Fruit fly (Drosophila melanogaster): ENCODE data around the gene CG1090.

The CG1090 gene

dm6 chr3R:4401977-4402589 is 42.4 kb downstream of the CG1090 start, which contains the start of gene CG9853:
Gene CG9853 (minus strand): TSS chr3R:4402027.
- no peak for TF ChIP-seq Ets21C (GFP tag; optimal IDR thresholded peaks at IDR 0.05)
- TF ChIP-seq Hr4 (GFP tag; optimal IDR thresholded peaks at IDR 0.05): no peak
- no peak for TF ChIP-seq Sox14 (GFP tag; optimal IDR thresholded peaks at IDR 0.05)
- TF ChIP-seq CG6163 (GFP tag; IDR thresholded peaks at IDR 0.05): no peak
- TF ChIP-seq CG32006 (GFP tag; optimal IDR thresholded peaks at IDR 0.05): no peak
- TF ChIP-seq CG16779 (tag; optimal IDR thresholded peaks at IDR 0.05): no peak
- no peak for TF ChIP-seq esn (GFP tag; optimal IDR thresholded peaks at IDR 0.05)
- TF ChIP-seq fd59A (GFP tag; optimal IDR thresholded peaks at IDR 0.05): no peak
- TF ChIP-seq CG11762 (GFP tag; optimal IDR thresholded peaks at IDR 0.05; ENCODE audit: insufficient read depth): no peak
- no peak for TF ChIP-seq ss (GFP tag; optimal IDR thresholded peaks at IDR 0.05)
- no peak for TF ChIP-seq Sox102F (GFP tag; optimal IDR thresholded peaks at IDR 0.05)

- TF ChIP-seq esn (GFP tag; optimal IDR thresholded peaks at IDR 0.05) (peak; percentile 17), fd85E (GFP tag; optimal IDR thresholded peaks at IDR 0.05) (no peak), eg (GFP tag; IDR thresholded peaks at IDR 0.05) (peak; percentile 51; the same call in 1 of the 3 replicates), Met (GFP tag; optimal IDR thresholded peaks at IDR 0.05) (peak; percentile 26), achi (GFP tag; optimal IDR thresholded peaks at IDR 0.05) (peak; percentile 99), Eip93F (GFP tag; optimal IDR thresholded peaks at IDR 0.05) (peak; percentile 15), CG16779 (tag; optimal IDR thresholded peaks at IDR 0.05) (peak; percentile 7), CG8119 (GFP tag; IDR thresholded peaks at IDR 0.05) (0 out of 3 replicates have a peak, but pooled peaks have one; percentile 27), dsx (GFP tag; optimal IDR thresholded peaks at IDR 0.05; ENCODE audit: poor library complexity, severe bottlenecking) (peak; percentile 49), spab (GFP tag; optimal IDR thresholded peaks at IDR 0.05) (no peak), topi (GFP tag; optimal IDR thresholded peaks at IDR 0.05) (peak; percentile 22), Ets21C (GFP tag; optimal IDR thresholded peaks at IDR 0.05) (no peak), Eip78C (GFP tag) (peak; percentile 65), vri (GFP tag; optimal IDR thresholded peaks at IDR 0.05) (peak; percentile 8), CG10631 (GFP tag; optimal IDR thresholded peaks at IDR 0.05) (peak; percentile 21), CG6163 (GFP tag; IDR thresholded peaks at IDR 0.05) (peak; percentile 59; the same call in 2 of the 3 replicates), lz (GFP tag; optimal IDR thresholded peaks at IDR 0.05) (peak; percentile 35), CG8632 (GFP tag; optimal IDR thresholded peaks at IDR 0.05) (no peak), CG1621 (tag; optimal IDR thresholded peaks at IDR 0.05) (peak; percentile 27), Blimp-1 (GFP tag; optimal IDR thresholded peaks at IDR 0.05) (no peak), svp (GFP tag) (peak; percentile 92), fkh (GFP tag; optimal IDR thresholded peaks at IDR 0.05) (peak; percentile 64), CG9139 (GFP tag; optimal IDR thresholded peaks at IDR 0.05) (peak; percentile 7)
These were observed 43.4 kb downstream of the CG1090 start, which contains the start of gene lost for dm6 chr3R:4402884-4403705. Gene lost (plus strand): TSS chr3R:4403076.

dm6 chr3R:4403706-4404392 is 44.2 kb downstream of the CG1090 start:
- TF ChIP-seq fkh (GFP tag; optimal IDR thresholded peaks at IDR 0.05): no peak
- peak; percentile 26 for TF ChIP-seq CG6276 (GFP tag; optimal IDR thresholded peaks at IDR 0.05)
- peak; percentile 37 for TF ChIP-seq CG10631 (GFP tag; optimal IDR thresholded peaks at IDR 0.05)
- no peak for TF ChIP-seq CG8119 (GFP tag; IDR thresholded peaks at IDR 0.05)
- TF ChIP-seq Sox14 (GFP tag; optimal IDR thresholded peaks at IDR 0.05): peak; percentile 29
- peak; percentile 2 for TF ChIP-seq CG6854 (GFP tag; optimal IDR thresholded peaks at IDR 0.05)
- no peak for TF ChIP-seq Gug (GFP tag; IDR thresholded peaks at IDR 0.05)
- peak; percentile 49 for TF ChIP-seq topi (GFP tag; optimal IDR thresholded peaks at IDR 0.05)
- TF ChIP-seq Smox (GFP tag; optimal IDR thresholded peaks at IDR 0.05): peak; percentile 47
- TF ChIP-seq vri (GFP tag; optimal IDR thresholded peaks at IDR 0.05): peak; percentile 95
- peak; percentile 55 for TF ChIP-seq CG7368 (GFP tag; optimal IDR thresholded peaks at IDR 0.05)
- TF ChIP-seq achi (GFP tag; optimal IDR thresholded peaks at IDR 0.05): peak; percentile 38
- TF ChIP-seq Ets96B (tag; optimal IDR thresholded peaks at IDR 0.05): peak; percentile 0
- peak; percentile 35 for TF ChIP-seq CG34406 (GFP tag; optimal IDR thresholded peaks at IDR 0.05)
- peak; percentile 40 for TF ChIP-seq acj6 (GFP tag; optimal IDR thresholded peaks at IDR 0.05)
- peak; percentile 65 for TF ChIP-seq CG6163 (GFP tag; IDR thresholded peaks at IDR 0.05)
- TF ChIP-seq OdsH (GFP tag; optimal IDR thresholded peaks at IDR 0.05): peak; percentile 41
- no peak for TF ChIP-seq fd85E (GFP tag; optimal IDR thresholded peaks at IDR 0.05)
- TF ChIP-seq CG32006 (GFP tag; optimal IDR thresholded peaks at IDR 0.05): peak; percentile 50
- no peak for TF ChIP-seq CG4318 (GFP tag; optimal IDR thresholded peaks at IDR 0.05)
- TF ChIP-seq Eip75B (GFP tag; optimal IDR thresholded peaks at IDR 0.05): peak; percentile 57
- TF ChIP-seq fd59A (GFP tag; optimal IDR thresholded peaks at IDR 0.05): no peak
- peak; percentile 51 for TF ChIP-seq CG3919 (GFP tag; optimal IDR thresholded peaks at IDR 0.05)
- TF ChIP-seq Sox102F (GFP tag; optimal IDR thresholded peaks at IDR 0.05): no peak

Data from whole organism, prepupa.